Worm (Caenorhabditis elegans) whole organism, L4/young adult: ENCODE results near the gene mtm-5.

Experiments
- W03F9.2 ChIP-seq: fragments of 150-350 bp; optimal IDR thresholded peaks from 2 replicates; lab custom pipeline; 2014; ENCODE audit warnings: missing biosample characterization, missing genetic modification characterization
- him-1 ChIP-seq: sonication (generic microtip); optimal IDR thresholded peaks from 2 replicates; lab custom pipeline; 2016; ENCODE audit warnings: missing genotype, missing genetic modification reagents, missing genetic modification characterization, missing compliant biosample characterization

DNA sequence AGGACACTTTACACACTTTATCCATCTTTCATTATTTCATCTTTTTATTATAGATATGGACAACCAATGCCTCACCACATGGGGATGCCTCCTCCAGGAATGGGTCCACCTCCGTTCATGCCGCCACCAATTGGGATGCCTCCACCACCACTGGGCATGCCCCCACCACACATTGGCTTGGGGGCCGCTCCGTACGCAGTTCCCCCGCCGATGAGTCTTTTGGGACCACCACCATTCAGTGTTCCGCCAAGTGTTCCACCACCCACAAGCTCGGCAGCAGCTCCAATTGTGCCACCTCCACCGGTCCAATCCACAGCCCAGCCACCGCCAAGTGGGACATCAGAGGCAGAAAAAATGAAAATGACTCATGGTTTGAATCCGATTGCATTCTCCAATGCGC lies 28.4 kb downstream of the mtm-5 start:
- TF ChIP-seq W03F9.2 (tag; lab: Kevin White, UChicago) (no peak), him-1 (no peak)
